Worm (Caenorhabditis elegans): ENCODE measurements around the gene F28A10.4.

- TF ChIP-seq sea-1 (GFP tag; conservative IDR thresholded peaks at IDR 0.05) (no peak), hmbx-1 (tag; optimal IDR thresholded peaks at IDR 0.05) (no peak), tbx-11 (GFP tag; IDR thresholded peaks at IDR 0.05) (no peak), ama-1 (optimal IDR thresholded peaks at IDR 0.05) (no peak), F13C5.2 (tag; optimal IDR thresholded peaks at IDR 0.05) (no peak), flt-1 (GFP tag; IDR thresholded peaks at IDR 0.05) (no peak), pes-1 (GFP tag; IDR thresholded peaks at IDR 0.05) (no peak), tbx-37 (GFP tag; conservative IDR thresholded peaks at IDR 0.05) (no peak)
Observed at ce11 chrII:838414-838813, 5.7 kb upstream of the F28A10.4 start, which contains the start of gene F28A10.8.

Measured in whole organism, early embryonic.